Worm (Caenorhabditis elegans) whole organism, young adult: ENCODE measurements around the gene F22D3.4.

Experiments used
- B0019.2 ChIP-seq: fragments of 200-800 bp; sonication (Bioruptor generic); conservative IDR thresholded peaks from 2 replicates; pipeline ENCODE4 v1.3.6; 2022; ENCODE audit warnings: missing genetic modification reagents, missing genetic modification characterization, missing compliant biosample characterization
- B0336.3 ChIP-seq: fragments of 200-800 bp; sonication (Bioruptor generic); IDR thresholded peaks from 2 replicates; pipeline ENCODE4 v1.3.6; 2022; ENCODE audit warnings: missing genetic modification characterization, missing compliant biosample characterization
- C06A6.2 ChIP-seq: fragments of 200-800 bp; sonication (Bioruptor generic); conservative IDR thresholded peaks from 2 replicates; pipeline ENCODE4 v1.3.6; 2022; ENCODE audit warnings: missing genetic modification characterization, missing compliant biosample characterization
- F33H1.4 ChIP-seq: fragments of 200-800 bp; sonication (Bioruptor generic); IDR thresholded peaks from 2 replicates; pipeline ENCODE4 v1.3.6; 2022; ENCODE audit warnings: missing genetic modification reagents, missing genetic modification characterization, missing compliant biosample characterization
- F37B4.10 ChIP-seq: fragments of 200-800 bp; sonication (Bioruptor generic); IDR thresholded peaks from 2 replicates; pipeline ENCODE4 v1.3.6; 2022; ENCODE audit warnings: missing genetic modification characterization, missing compliant biosample characterization
- F39B2.1 ChIP-seq: fragments of 200-800 bp; sonication (Bioruptor generic); IDR thresholded peaks from 2 replicates; pipeline ENCODE4 v1.3.6; 2022; ENCODE audit warnings: missing genetic modification reagents, missing genetic modification characterization, missing compliant biosample characterization
- F49E8.2 ChIP-seq: sonication (generic microtip); optimal IDR thresholded peaks from 3 replicates; lab custom pipeline; 2017; ENCODE audit warnings: missing genetic modification characterization, mild to moderate bottlenecking, missing compliant biosample characterization, antibody characterized with exemption, moderate library complexity; ENCODE audit not compliant: insufficient read depth
- F52B5.7 ChIP-seq: sonication (generic microtip); optimal IDR thresholded peaks from 2 replicates; lab custom pipeline; 2016; ENCODE audit warnings: mild to moderate bottlenecking, missing genetic modification characterization, missing compliant biosample characterization
- F57A8.1 ChIP-seq: fragments of 200-800 bp; sonication (Bioruptor generic); optimal IDR thresholded peaks from 2 replicates; lab custom pipeline; 2018; ENCODE audit warnings: mild to moderate bottlenecking, missing genetic modification characterization, moderate library complexity, missing compliant biosample characterization
- K12H6.12 ChIP-seq: fragments of 200-800 bp; sonication (Bioruptor generic); optimal IDR thresholded peaks from 2 replicates; lab custom pipeline; 2018; ENCODE audit warnings: mild to moderate bottlenecking, missing genetic modification characterization, missing compliant biosample characterization
- Y53F4B.3 ChIP-seq: fragments of 200-800 bp; sonication (Bioruptor generic); IDR thresholded peaks from 2 replicates; pipeline ENCODE4 v1.3.6; 2022; ENCODE audit warnings: missing genetic modification reagents, missing genetic modification characterization, missing compliant biosample characterization
- Y53G8AR.9 ChIP-seq: fragments of 200-800 bp; sonication (Bioruptor generic); conservative IDR thresholded peaks from 2 replicates; pipeline ENCODE4 v1.3.6; 2022; ENCODE audit warnings: missing genetic modification reagents, missing genetic modification characterization, missing compliant biosample characterization
- ama-1 ChIP-seq, 3 experiments: fragments of 150-350 bp in 1 of 3; sonication (generic microtip) in 2 of 3; optimal IDR thresholded peaks; 2 replicates each; lab custom pipeline; 2014 to 2018; ENCODE audit warnings: missing biosample characterization in 2 of 3, missing genetic modification characterization in 2 of 3, missing genetic modification reagents in 2 of 3
- aptf-3 ChIP-seq: fragments of 200-800 bp; sonication (Bioruptor generic); IDR thresholded peaks from 2 replicates; pipeline ENCODE4 v1.3.6; 2022; ENCODE audit warnings: missing genetic modification characterization, missing compliant biosample characterization
- ceh-100 ChIP-seq: fragments of 200-800 bp; sonication (Bioruptor generic); IDR thresholded peaks from 2 replicates; pipeline ENCODE4 v1.3.6; 2022; ENCODE audit warnings: missing genetic modification reagents, missing genetic modification characterization, missing compliant biosample characterization
- ceh-27 ChIP-seq: fragments of 200-800 bp; sonication (Bioruptor generic); optimal IDR thresholded peaks from 2 replicates; lab custom pipeline; 2018; ENCODE audit warnings: mild to moderate bottlenecking, missing genetic modification characterization, moderate library complexity, missing compliant biosample characterization
- ceh-91 ChIP-seq: fragments of 200-800 bp; sonication (Bioruptor generic); IDR thresholded peaks from 2 replicates; pipeline ENCODE4 v1.3.6; 2022; ENCODE audit warnings: missing genetic modification reagents, missing genetic modification characterization, missing compliant biosample characterization
- chd-7 ChIP-seq: sonication (generic microtip); optimal IDR thresholded peaks from 2 replicates; lab custom pipeline; 2016; ENCODE audit warnings: mild to moderate bottlenecking, missing genetic modification characterization, moderate library complexity, missing compliant biosample characterization
- dox-1 ChIP-seq: fragments of 200-800 bp; sonication (Bioruptor generic); IDR thresholded peaks from 2 replicates; pipeline ENCODE4 v1.3.6; 2022; ENCODE audit warnings: missing genetic modification reagents, missing genetic modification characterization, missing compliant biosample characterization
- dpff-1 ChIP-seq: sonication (generic microtip); optimal IDR thresholded peaks from 2 replicates; lab custom pipeline; 2017; ENCODE audit warnings: mild to moderate bottlenecking, missing genetic modification characterization, missing compliant biosample characterization
- egl-44 ChIP-seq: fragments of 200-800 bp; sonication (Bioruptor generic); IDR thresholded peaks from 2 replicates; pipeline ENCODE4 v1.3.6; 2022; ENCODE audit warnings: missing genetic modification reagents, missing genetic modification characterization, missing compliant biosample characterization
- egrh-3 ChIP-seq: fragments of 200-800 bp; sonication (Bioruptor generic); IDR thresholded peaks from 2 replicates; pipeline ENCODE4 v1.3.6; 2022; ENCODE audit warnings: missing genetic modification reagents, missing genetic modification characterization, missing compliant biosample characterization
- gei-17 ChIP-seq: fragments of 200-800 bp; sonication (Bioruptor generic); optimal IDR thresholded peaks from 2 replicates; lab custom pipeline; 2018; ENCODE audit warnings: mild to moderate bottlenecking, missing genetic modification characterization, missing compliant biosample characterization
- hmg-1.2 ChIP-seq: fragments of 200-800 bp; sonication (Bioruptor generic); IDR thresholded peaks from 2 replicates; pipeline ENCODE4 v1.3.6; 2022; ENCODE audit warnings: missing genetic modification reagents, missing genetic modification characterization, missing compliant biosample characterization
- hmg-20 ChIP-seq: fragments of 200-800 bp; sonication (Bioruptor generic); IDR thresholded peaks from 2 replicates; pipeline ENCODE4 v1.3.6; 2022; ENCODE audit warnings: missing genetic modification reagents, missing genetic modification characterization, missing compliant biosample characterization
- hrde-1 ChIP-seq: sonication (generic microtip); optimal IDR thresholded peaks from 2 replicates; lab custom pipeline; 2016; ENCODE audit warnings: missing genetic modification characterization, mild to moderate bottlenecking, missing compliant biosample characterization, moderate library complexity, missing genotype, missing genetic modification reagents, borderline replicate concordance
- hsf-1 ChIP-seq: fragments of 200-800 bp; sonication (Bioruptor generic); IDR thresholded peaks from 2 replicates; pipeline ENCODE4 v1.3.6; 2022; ENCODE audit warnings: missing genetic modification reagents, missing genetic modification characterization, missing compliant biosample characterization
- lag-1 ChIP-seq: fragments of 200-800 bp; sonication (Bioruptor generic); IDR thresholded peaks from 2 replicates; pipeline ENCODE4 v1.3.6; 2022; ENCODE audit warnings: missing genetic modification reagents, missing genetic modification characterization, missing compliant biosample characterization
- let-526 ChIP-seq: fragments of 200-800 bp; sonication (Bioruptor generic); IDR thresholded peaks from 2 replicates; pipeline ENCODE4 v1.3.6; 2022; ENCODE audit warnings: missing genetic modification reagents, missing genetic modification characterization, missing compliant biosample characterization
- lin-26 ChIP-seq: fragments of 200-800 bp; sonication (Bioruptor generic); IDR thresholded peaks from 2 replicates; pipeline ENCODE4 v1.3.6; 2022; ENCODE audit warnings: missing genetic modification reagents, missing genetic modification characterization, missing compliant biosample characterization
- lin-40 ChIP-seq: sonication (generic microtip); optimal IDR thresholded peaks from 2 replicates; lab custom pipeline; 2016; ENCODE audit warnings: missing genetic modification characterization, mild to moderate bottlenecking, missing compliant biosample characterization, missing genotype, missing genetic modification reagents
- lsy-27 ChIP-seq: sonication (generic microtip); optimal IDR thresholded peaks from 2 replicates; lab custom pipeline; 2017; ENCODE audit warnings: missing genetic modification characterization, mild to moderate bottlenecking, missing compliant biosample characterization, antibody characterized with exemption, missing genotype, borderline replicate concordance; ENCODE audit not compliant: insufficient read depth
- madf-10 ChIP-seq: sonication (generic microtip); optimal IDR thresholded peaks from 2 replicates; lab custom pipeline; 2016; ENCODE audit warnings: mild to moderate bottlenecking, missing genetic modification characterization, missing compliant biosample characterization
- madf-3 ChIP-seq: fragments of 200-800 bp; sonication (Bioruptor generic); IDR thresholded peaks from 2 replicates; pipeline ENCODE4 v1.3.6; 2022; ENCODE audit warnings: missing genetic modification reagents, missing genetic modification characterization, missing compliant biosample characterization
- madf-8 ChIP-seq: fragments of 200-800 bp; sonication (Bioruptor generic); conservative IDR thresholded peaks from 2 replicates; pipeline ENCODE4 v1.3.6; 2022; ENCODE audit warnings: missing genetic modification reagents, missing genetic modification characterization, missing compliant biosample characterization
- nfya-1 ChIP-seq: sonication (generic microtip); optimal IDR thresholded peaks from 2 replicates; lab custom pipeline; 2017; ENCODE audit warnings: antibody characterized with exemption, missing compliant biosample characterization, missing genetic modification characterization, borderline replicate concordance; ENCODE audit not compliant: insufficient read depth
- nhr-179 ChIP-seq: sonication (generic microtip); optimal IDR thresholded peaks from 2 replicates; lab custom pipeline; 2016; ENCODE audit warnings: mild to moderate bottlenecking, missing genetic modification characterization, missing compliant biosample characterization
- nhr-27 ChIP-seq: fragments of 200-800 bp; sonication (Bioruptor generic); optimal IDR thresholded peaks from 2 replicates; lab custom pipeline; 2018; ENCODE audit warnings: mild to moderate bottlenecking, missing genetic modification characterization, moderate library complexity, missing compliant biosample characterization
- rec-8 ChIP-seq, 2 experiments: sonication (generic microtip); optimal IDR thresholded peaks; 2 replicates each; lab custom pipeline; 2016; ENCODE audit warnings: mild to moderate bottlenecking in 2 of 2, missing genetic modification characterization in 2 of 2, missing genetic modification reagents in 2 of 2, missing genotype in 2 of 2, missing biosample characterization in 1 of 2, missing compliant biosample characterization in 1 of 2, moderate library complexity in 1 of 2
- repo-1 ChIP-seq: sonication (generic microtip); optimal IDR thresholded peaks from 2 replicates; lab custom pipeline; 2017; ENCODE audit warnings: mild to moderate bottlenecking, missing genetic modification characterization, missing compliant biosample characterization
- rpc-1 ChIP-seq, 2 experiments: fragments of 150-350 bp in 1 of 2; sonication (generic microtip) in 1 of 2; optimal IDR thresholded peaks; 2 replicates each; lab custom pipeline; 2014 to 2018; ENCODE audit warnings: missing biosample characterization in 1 of 2, missing genetic modification characterization in 1 of 2, missing genetic modification reagents in 1 of 2, missing genotype in 1 of 2
- sptf-2 ChIP-seq: fragments of 200-800 bp; sonication (Bioruptor generic); optimal IDR thresholded peaks from 2 replicates; lab custom pipeline; 2018; ENCODE audit warnings: mild to moderate bottlenecking, missing genetic modification characterization, missing compliant biosample characterization
- tlf-1 ChIP-seq: fragments of 200-800 bp; sonication (Bioruptor generic); optimal IDR thresholded peaks from 2 replicates; lab custom pipeline; 2018; ENCODE audit warnings: mild to moderate bottlenecking, missing genetic modification characterization, missing compliant biosample characterization
- zim-3 ChIP-seq: sonication (generic microtip); optimal IDR thresholded peaks from 2 replicates; lab custom pipeline; 2017; ENCODE audit warnings: mild to moderate bottlenecking, missing genetic modification characterization, moderate library complexity, missing compliant biosample characterization
- ztf-25 ChIP-seq: fragments of 200-800 bp; sonication (Bioruptor generic); IDR thresholded peaks from 2 replicates; pipeline ENCODE4 v1.3.6; 2022; ENCODE audit warnings: missing genetic modification reagents, missing genetic modification characterization, missing compliant biosample characterization
- ztf-28 ChIP-seq: fragments of 200-800 bp; sonication (Bioruptor generic); IDR thresholded peaks from 2 replicates; pipeline ENCODE4 v1.3.6; 2022; ENCODE audit warnings: missing genetic modification reagents, missing genetic modification characterization, missing compliant biosample characterization
- ztf-3 ChIP-seq: fragments of 200-800 bp; sonication (Bioruptor generic); optimal IDR thresholded peaks from 2 replicates; lab custom pipeline; 2018; ENCODE audit warnings: mild to moderate bottlenecking, missing genetic modification characterization, missing compliant biosample characterization
- ztf-6 ChIP-seq: fragments of 200-800 bp; sonication (Bioruptor generic); IDR thresholded peaks from 2 replicates; pipeline ENCODE4 v1.3.6; 2022; ENCODE audit warnings: missing genetic modification reagents, missing genetic modification characterization, missing compliant biosample characterization

Gene F22D3.4

ce11 chrII:6926488-6926887 lies 915 bp downstream of the F22D3.4 start (continued):
- TF ChIP-seq let-526 (GFP tag; lab: Robert Waterston, UW) (no peak), chd-7 (no peak), ztf-28 (GFP tag; lab: Robert Waterston, UW) (no peak), ceh-91 (GFP tag; lab: Robert Waterston, UW) (no peak), gei-17 (GFP tag; lab: Kevin White, UChicago) (peak; percentile 8), egl-44 (GFP tag; lab: Robert Waterston, UW) (no peak), tlf-1 (GFP tag; lab: Kevin White, UChicago) (no peak), F52B5.7 (tag; lab: Kevin White, UChicago) (no peak), madf-3 (GFP tag; lab: Robert Waterston, UW) (no peak), ztf-25 (no peak), ceh-27 (GFP tag; lab: Kevin White, UChicago) (peak; percentile 45), C06A6.2 (GFP tag; lab: Robert Waterston, UW) (no peak), nhr-179 (no peak), hmg-20 (GFP tag; lab: Robert Waterston, UW) (no peak), hmg-1.2 (peak; percentile 89), hsf-1 (no peak), hrde-1 (tag; lab: Kevin White, UChicago) (no peak), lag-1 (GFP tag; lab: Robert Waterston, UW) (no peak), ztf-6 (GFP tag; lab: Robert Waterston, UW) (no peak), nfya-1 (tag; lab: Kevin White, UChicago) (no peak), dpff-1 (tag; lab: Kevin White, UChicago) (no peak), ceh-100 (GFP tag; lab: Robert Waterston, UW) (no peak), F57A8.1 (GFP tag; lab: Kevin White, UChicago) (no peak), ama-1 (optimal IDR thresholded peaks at IDR 0.05; lab: Kevin White, UChicago) (no peak), ama-1 (GFP tag; optimal IDR thresholded peaks at IDR 0.05; lab: Kevin White, UChicago) (no peak), F37B4.10 (no peak), B0019.2 (GFP tag; lab: Robert Waterston, UW) (no peak), B0336.3 (GFP tag; lab: Robert Waterston, UW) (no peak), lsy-27 (tag; lab: Kevin White, UChicago) (no peak), K12H6.12 (tag; lab: Kevin White, UChicago) (peak; percentile 66), F39B2.1 (GFP tag; lab: Robert Waterston, UW) (no peak), Y53F4B.3 (GFP tag; lab: Robert Waterston, UW) (no peak), aptf-3 (no peak), rec-8 (tag; optimal IDR thresholded peaks at IDR 0.05; lab: Kevin White, UChicago) (no peak), sptf-2 (GFP tag; lab: Kevin White, UChicago) (no peak), madf-10 (tag; lab: Kevin White, UChicago) (peak; percentile 63), egrh-3 (GFP tag; lab: Robert Waterston, UW) (peak; percentile 76), ztf-3 (no peak), lin-40 (tag; lab: Kevin White, UChicago) (peak; percentile 74), zim-3 (tag; lab: Kevin White, UChicago) (no peak), Y53G8AR.9 (GFP tag; lab: Robert Waterston, UW) (no peak), repo-1 (no peak), nhr-27 (tag; lab: Kevin White, UChicago) (no peak), F33H1.4 (GFP tag; lab: Robert Waterston, UW) (no peak), F49E8.2 (tag; lab: Kevin White, UChicago) (no peak), rpc-1 (optimal IDR thresholded peaks at IDR 0.05; lab: Kevin White, UChicago) (no peak), rpc-1 (tag; optimal IDR thresholded peaks at IDR 0.05; lab: Kevin White, UChicago) (no peak), lin-26 (GFP tag; lab: Robert Waterston, UW) (no peak), dox-1 (GFP tag; lab: Robert Waterston, UW) (peak; percentile 68; the same call in 1 of the 2 replicates), madf-8 (no peak)
